Worm (Caenorhabditis elegans) whole organism, midembryonic: Measurements from ENCODE around the gene sqst-3.

Experiments
- T22C8.4 ChIP-seq: fragments of 200-800 bp; sonication (Bioruptor generic); IDR thresholded peaks from 2 replicates; pipeline ENCODE4 v1.3.6; 2022; ENCODE audit warnings: missing genetic modification characterization, missing compliant biosample characterization
- cog-1 ChIP-seq: sonication (generic microtip); optimal IDR thresholded peaks from 2 replicates; lab custom pipeline; 2016; ENCODE audit warnings: missing genetic modification characterization, missing compliant biosample characterization
- flt-1 ChIP-seq: fragments of 200-800 bp; sonication (Bioruptor generic); IDR thresholded peaks from 2 replicates; pipeline ENCODE4 v1.3.6; 2022; ENCODE audit warnings: missing genetic modification characterization, missing compliant biosample characterization
- klf-2 ChIP-seq: fragments of 200-800 bp; sonication (Bioruptor generic); conservative IDR thresholded peaks from 2 replicates; pipeline ENCODE4 v1.3.6; 2022; ENCODE audit warnings: missing genetic modification reagents, missing genetic modification characterization, missing compliant biosample characterization
- med-1 ChIP-seq: sonication (generic microtip); optimal IDR thresholded peaks from 2 replicates; lab custom pipeline; 2017; ENCODE audit warnings: missing genetic modification characterization, mild to moderate bottlenecking, missing compliant biosample characterization, antibody characterized with exemption, missing genetic modification reagents; ENCODE audit not compliant: insufficient read depth
- ref-1 ChIP-seq: fragments of 200-800 bp; sonication (Bioruptor generic); conservative IDR thresholded peaks from 2 replicates; pipeline ENCODE4 v1.3.6; 2022; ENCODE audit warnings: missing genetic modification reagents, missing genetic modification characterization, missing compliant biosample characterization
- tab-1 ChIP-seq: fragments of 200-800 bp; sonication (Bioruptor generic); IDR thresholded peaks from 2 replicates; pipeline ENCODE4 v1.3.6; 2022; ENCODE audit warnings: missing genetic modification characterization, missing compliant biosample characterization
- ztf-23 ChIP-seq: fragments of 200-800 bp; sonication (Bioruptor generic); IDR thresholded peaks from 2 replicates; pipeline ENCODE4 v1.3.6; 2022; ENCODE audit warnings: missing genetic modification reagents, missing genetic modification characterization, missing compliant biosample characterization
- ztf-29 ChIP-seq: fragments of 200-800 bp; sonication (Bioruptor generic); IDR thresholded peaks from 2 replicates; pipeline ENCODE4 v1.3.6; 2022; ENCODE audit warnings: missing genetic modification reagents, missing genetic modification characterization, missing compliant biosample characterization

sqst-3 gene

DNA sequence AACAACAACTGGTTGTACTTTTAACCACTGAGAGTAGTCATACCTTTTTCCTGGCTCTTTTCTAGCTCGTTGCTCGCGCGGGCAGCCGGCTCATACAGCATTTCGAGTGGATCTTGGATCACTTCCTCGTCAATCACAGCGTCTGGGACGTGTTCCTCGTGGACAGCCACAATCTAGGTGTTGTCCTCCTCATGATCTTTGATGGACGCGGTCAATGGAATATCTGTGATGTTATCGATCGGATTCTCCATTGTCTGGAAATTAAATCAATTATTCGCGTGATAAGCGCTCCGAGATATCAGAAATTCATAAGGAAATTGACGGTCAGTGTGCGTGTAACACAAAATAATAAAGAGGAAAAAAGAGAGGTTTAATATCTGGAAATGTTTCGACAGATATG is 49.3 kb downstream of the sqst-3 start, which contains the start of gene F21D9.8:
Gene F21D9.8, minus strand, starts transcription at position 101 of the 400 bp plus-strand sequence.
- TF ChIP-seq ref-1 (GFP tag; lab: Robert Waterston, UW): no peak
- TF ChIP-seq ztf-29 (GFP tag; lab: Robert Waterston, UW): no peak
- TF ChIP-seq klf-2: no peak
- no peak for TF ChIP-seq cog-1
- TF ChIP-seq tab-1 (GFP tag; lab: Robert Waterston, UW): no peak
- TF ChIP-seq med-1 (GFP tag; lab: Kevin White, UChicago): no peak
- TF ChIP-seq flt-1 (GFP tag; lab: Robert Waterston, UW): no peak
- no peak for TF ChIP-seq T22C8.4 (GFP tag; lab: Robert Waterston, UW)
- TF ChIP-seq ztf-23 (GFP tag; lab: Robert Waterston, UW): no peak
